Fruit fly (Drosophila melanogaster) whole organism, prepupa: ENCODE data around the gene Psf1.

Experiments
- CG10631 ChIP-seq: fragments of 200-800 bp; sonication (Bioruptor generic); optimal IDR thresholded peaks from 2 replicates; lab custom pipeline; 2016; ENCODE audit warnings: missing biosample characterization, missing genetic modification characterization
- CG10669 ChIP-seq: fragments of 200-800 bp; sonication (Bioruptor generic); optimal IDR thresholded peaks from 3 replicates; lab custom pipeline; 2018; ENCODE audit warnings: missing biosample characterization, mild to moderate bottlenecking, missing genetic modification characterization, moderate library complexity
- CG1621 ChIP-seq: fragments of 200-800 bp; sonication (Bioruptor generic); optimal IDR thresholded peaks from 3 replicates; lab custom pipeline; 2018; ENCODE audit warnings: missing biosample characterization, mild to moderate bottlenecking, missing genetic modification characterization
- CG32006 ChIP-seq: fragments of 200-800 bp; sonication (Bioruptor generic); optimal IDR thresholded peaks from 3 replicates; lab custom pipeline; 2017; ENCODE audit warnings: missing biosample characterization, mild to moderate bottlenecking, missing genetic modification characterization
- CG34406 ChIP-seq: fragments of 200-800 bp; sonication (Bioruptor generic); optimal IDR thresholded peaks from 3 replicates; lab custom pipeline; 2016; ENCODE audit warnings: missing biosample characterization, missing genetic modification characterization
- CG3919 ChIP-seq: fragments of 200-800 bp; sonication (Bioruptor generic); optimal IDR thresholded peaks from 3 replicates; lab custom pipeline; 2016; ENCODE audit warnings: missing biosample characterization, missing genetic modification characterization
- CG4318 ChIP-seq: fragments of 200-800 bp; sonication (Bioruptor generic); optimal IDR thresholded peaks from 3 replicates; lab custom pipeline; 2017; ENCODE audit warnings: missing biosample characterization, mild to moderate bottlenecking, missing genetic modification characterization
- CG6276 ChIP-seq: fragments of 200-800 bp; sonication (Bioruptor generic); optimal IDR thresholded peaks from 2 replicates; lab custom pipeline; 2017; ENCODE audit warnings: missing biosample characterization, mild to moderate bottlenecking, missing genetic modification characterization
- CG6854 ChIP-seq: fragments of 200-800 bp; sonication (Bioruptor generic); optimal IDR thresholded peaks from 2 replicates; lab custom pipeline; 2017; ENCODE audit warnings: missing biosample characterization, mild to moderate bottlenecking, missing genetic modification characterization
- CG8119 ChIP-seq: fragments of 200-800 bp; sonication (Bioruptor generic); IDR thresholded peaks from 3 replicates; pipeline ENCODE4 v1.3.6; 2022; ENCODE audit warnings: missing biosample characterization, missing genetic modification characterization
- CG8632 ChIP-seq: fragments of 200-800 bp; sonication (Bioruptor generic); optimal IDR thresholded peaks from 3 replicates; lab custom pipeline; 2016; ENCODE audit warnings: missing biosample characterization, missing genetic modification characterization
- Eip75B ChIP-seq: fragments of 200-800 bp; sonication (Bioruptor generic); optimal IDR thresholded peaks from 3 replicates; lab custom pipeline; 2016; ENCODE audit warnings: missing biosample characterization, missing genetic modification characterization
- Eip78C ChIP-seq: fragments of 200-800 bp; sonication (Bioruptor generic); peaks from one replicate; lab custom pipeline; 2016; ENCODE audit warnings: missing biosample characterization, missing genetic modification characterization
- Eip93F ChIP-seq: fragments of 200-800 bp; sonication (Bioruptor generic); optimal IDR thresholded peaks from 2 replicates; lab custom pipeline; 2016; ENCODE audit warnings: missing biosample characterization, mild to moderate bottlenecking, missing genetic modification characterization
- Ets21C ChIP-seq: fragments of 200-800 bp; sonication (Bioruptor generic); optimal IDR thresholded peaks from 3 replicates; lab custom pipeline; 2016; ENCODE audit warnings: missing biosample characterization, missing genetic modification characterization
- Gug ChIP-seq: fragments of 200-800 bp; sonication (Bioruptor generic); IDR thresholded peaks from 2 replicates; pipeline ENCODE4 v1.3.6; 2022; ENCODE audit warnings: missing biosample characterization, missing genetic modification characterization
- Hr39 ChIP-seq: fragments of 200-800 bp; sonication (Bioruptor generic); optimal IDR thresholded peaks from 2 replicates; lab custom pipeline; 2016; ENCODE audit warnings: missing biosample characterization, missing genetic modification characterization
- Hr4 ChIP-seq: fragments of 200-800 bp; sonication (Bioruptor generic); optimal IDR thresholded peaks from 3 replicates; lab custom pipeline; 2016; ENCODE audit warnings: missing biosample characterization, missing genetic modification characterization
- Lpt ChIP-seq: fragments of 200-800 bp; sonication (Bioruptor generic); optimal IDR thresholded peaks from 3 replicates; lab custom pipeline; 2016; ENCODE audit warnings: missing biosample characterization, missing genetic modification characterization
- Met ChIP-seq: fragments of 200-800 bp; sonication (Bioruptor generic); optimal IDR thresholded peaks from 3 replicates; lab custom pipeline; 2016; ENCODE audit warnings: missing biosample characterization, missing genetic modification characterization
- OdsH ChIP-seq: fragments of 200-800 bp; sonication (Bioruptor generic); optimal IDR thresholded peaks from 3 replicates; lab custom pipeline; 2016; ENCODE audit warnings: missing biosample characterization, missing genetic modification characterization
- Sox14 ChIP-seq: fragments of 200-800 bp; sonication (Bioruptor generic); optimal IDR thresholded peaks from 3 replicates; lab custom pipeline; 2016; ENCODE audit warnings: missing biosample characterization, missing genetic modification characterization
- cyc ChIP-seq: fragments of 200-800 bp; sonication (Bioruptor generic); optimal IDR thresholded peaks from 3 replicates; lab custom pipeline; 2016; ENCODE audit warnings: missing biosample characterization, missing genetic modification characterization
- dsx ChIP-seq: fragments of 200-800 bp; optimal IDR thresholded peaks from 3 replicates; lab custom pipeline; 2019; ENCODE audit warnings: missing biosample characterization, mild to moderate bottlenecking, missing genetic modification characterization, moderate library complexity; ENCODE audit not compliant: poor library complexity, severe bottlenecking
- fd59A ChIP-seq: fragments of 200-800 bp; sonication (Bioruptor generic); optimal IDR thresholded peaks from 2 replicates; lab custom pipeline; 2017; ENCODE audit warnings: missing biosample characterization, mild to moderate bottlenecking, missing genetic modification characterization, missing genetic modification reagents
- fkh ChIP-seq: fragments of 200-800 bp; sonication (Bioruptor generic); optimal IDR thresholded peaks from 3 replicates; lab custom pipeline; 2017; ENCODE audit warnings: missing biosample characterization, mild to moderate bottlenecking, missing genetic modification characterization, moderate library complexity
- lz ChIP-seq: fragments of 200-800 bp; sonication (Bioruptor generic); optimal IDR thresholded peaks from 3 replicates; lab custom pipeline; 2016; ENCODE audit warnings: missing biosample characterization, missing genetic modification characterization
- pdm3 ChIP-seq: fragments of 200-800 bp; sonication (Bioruptor generic); optimal IDR thresholded peaks from 3 replicates; lab custom pipeline; 2016; ENCODE audit warnings: missing biosample characterization, missing genetic modification characterization
- salr ChIP-seq, 2 experiments: fragments of 200-800 bp; sonication (Bioruptor generic); optimal IDR thresholded peaks; 3 replicates each; lab custom pipeline; 2016 to 2018; ENCODE audit warnings: missing biosample characterization in 2 of 2, missing genetic modification characterization in 2 of 2, mild to moderate bottlenecking in 1 of 2
- spab ChIP-seq: fragments of 200-800 bp; sonication (Bioruptor generic); optimal IDR thresholded peaks from 2 replicates; lab custom pipeline; 2017; ENCODE audit warnings: missing biosample characterization, mild to moderate bottlenecking, missing genetic modification characterization, missing genetic modification reagents
- ss ChIP-seq, 2 experiments: fragments of 200-800 bp; sonication (Bioruptor generic); optimal IDR thresholded peaks; 2 replicates in 1 of 2; 3 replicates in 1 of 2; lab custom pipeline; 2017 to 2018; ENCODE audit warnings: mild to moderate bottlenecking in 2 of 2, missing biosample characterization in 2 of 2, missing genetic modification characterization in 2 of 2, moderate library complexity in 1 of 2
- svp ChIP-seq: fragments of 200-800 bp; sonication (Bioruptor generic); peaks from one replicate; lab custom pipeline; 2016; ENCODE audit warnings: missing biosample characterization, missing genetic modification characterization
- topi ChIP-seq: fragments of 200-800 bp; sonication (Bioruptor generic); optimal IDR thresholded peaks from 3 replicates; lab custom pipeline; 2016; ENCODE audit warnings: missing biosample characterization, missing genetic modification characterization
- vri ChIP-seq: fragments of 200-800 bp; sonication (Bioruptor generic); optimal IDR thresholded peaks from 3 replicates; lab custom pipeline; 2016; ENCODE audit warnings: missing biosample characterization, mild to moderate bottlenecking, missing genetic modification characterization

Psf1 gene

DNA sequence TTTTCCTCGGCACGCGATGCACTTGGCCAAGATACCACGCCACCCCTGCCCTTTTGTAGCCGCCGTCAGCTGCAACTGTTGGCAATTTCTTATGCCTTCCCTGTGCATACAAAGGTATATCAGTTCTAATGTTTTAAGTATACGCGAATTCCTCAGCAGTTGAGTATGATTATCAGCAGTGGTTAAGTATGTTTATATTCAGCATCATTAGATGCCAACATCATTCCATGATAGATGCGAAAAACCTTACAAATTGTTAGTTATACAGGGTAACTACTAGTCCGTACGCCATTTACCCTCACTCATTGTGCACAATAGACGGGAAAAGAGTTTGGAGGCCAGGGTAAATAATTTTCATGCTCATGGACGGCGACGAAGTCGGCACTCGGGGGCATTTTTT is 32.2 kb upstream of the Psf1 start (continued):
- TF ChIP-seq CG3919 (GFP tag; lab: Kevin White, UChicago), result no peak
- TF ChIP-seq vri, result no peak
- TF ChIP-seq ss (GFP tag; optimal IDR thresholded peaks at IDR 0.05; lab: Kevin White, UChicago), result peak; percentile 3 to 15

DNA sequence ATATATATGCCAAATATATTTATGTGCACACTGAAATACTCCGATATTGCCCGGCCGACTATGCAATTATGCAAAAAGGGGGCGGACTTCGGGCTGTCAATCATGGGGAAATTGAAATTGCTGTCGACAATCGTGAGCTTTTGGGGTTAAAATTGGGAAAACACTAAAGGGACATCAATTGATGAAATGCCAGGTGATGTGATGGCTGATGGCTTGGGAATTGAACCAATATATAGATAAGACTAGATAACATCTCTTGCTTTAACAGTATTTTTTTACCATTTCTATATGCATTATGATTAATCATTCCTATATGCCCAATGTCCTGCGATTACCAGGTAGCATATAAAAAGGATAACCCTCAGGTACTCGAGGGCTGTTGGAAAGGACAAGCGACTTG is 30.5 kb upstream of the Psf1 start:
- TF ChIP-seq pdm3 (no peak), svp (GFP tag; lab: Kevin White, UChicago) (peak; percentile 68), Eip78C (GFP tag; lab: Kevin White, UChicago) (peak; percentile 57)

DNA sequence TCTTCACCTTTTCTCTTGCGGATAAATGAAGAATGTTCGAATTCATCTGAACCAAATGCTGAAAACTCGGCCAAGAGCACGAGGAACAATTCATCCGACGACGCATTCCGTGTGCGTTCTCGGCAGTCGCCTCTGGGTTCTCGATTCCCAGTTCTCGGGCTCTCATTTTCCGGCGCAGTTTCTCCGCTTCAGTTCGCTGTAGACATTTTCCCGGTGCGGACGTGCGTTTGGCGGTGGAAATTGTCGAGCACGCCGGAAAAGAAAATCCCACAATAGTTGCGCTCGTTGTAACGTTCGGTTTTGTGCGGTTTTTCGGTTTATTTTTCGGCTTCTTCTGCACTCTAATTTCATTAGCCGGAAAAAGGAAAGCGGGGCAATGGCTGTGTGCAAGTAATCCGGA is 28.3 kb upstream of the Psf1 start, which contains the start of gene CG32333:
TSS of gene CG32333 (plus strand) at position 190 of the 400 bp plus-strand sequence.
- TF ChIP-seq CG4318 (GFP tag; lab: Kevin White, UChicago) (no peak), cyc (GFP tag; lab: Kevin White, UChicago) (no peak), CG32006 (GFP tag; lab: Kevin White, UChicago) (no peak), CG6854 (GFP tag; lab: Kevin White, UChicago) (no peak), Sox14 (GFP tag; lab: Kevin White, UChicago) (no peak), salr (GFP tag; optimal IDR thresholded peaks at IDR 0.05; lab: Kevin White, UChicago) (no peak), CG34406 (no peak), CG10631 (GFP tag; lab: Kevin White, UChicago) (no peak), Gug (GFP tag; lab: Robert Waterston, UW) (no peak), ss (GFP tag; optimal IDR thresholded peaks at IDR 0.05; lab: Kevin White, UChicago) (no peak), CG6276 (GFP tag; lab: Kevin White, UChicago) (no peak)

DNA sequence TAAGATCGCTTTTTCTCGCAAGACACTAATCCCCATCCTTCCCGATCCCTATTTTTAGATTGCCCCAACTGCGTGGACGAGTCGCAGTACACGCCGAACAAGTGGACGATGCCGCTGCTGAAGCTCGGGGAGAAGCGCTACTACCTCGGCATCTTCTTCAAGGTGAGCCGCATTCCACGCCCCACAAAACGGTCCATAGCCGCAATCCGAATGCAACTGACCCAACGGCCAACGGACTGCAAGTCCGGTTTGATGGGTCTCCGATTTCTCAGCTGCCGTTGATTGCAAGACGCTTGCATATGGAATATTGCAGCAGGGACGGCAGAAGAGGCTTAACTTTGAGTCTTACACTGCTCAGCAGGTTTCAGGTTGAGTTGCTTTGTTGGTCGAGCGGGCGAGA is 21.5 kb upstream of the Psf1 start:
- TF ChIP-seq Ets21C (GFP tag; lab: Kevin White, UChicago) (no peak), Lpt (GFP tag; lab: Kevin White, UChicago) (no peak), topi (no peak), fkh (GFP tag; lab: Kevin White, UChicago) (no peak), cyc (GFP tag; lab: Kevin White, UChicago) (no peak), CG32006 (GFP tag; lab: Kevin White, UChicago) (peak; percentile 1), CG10631 (GFP tag; lab: Kevin White, UChicago) (no peak), CG34406 (no peak), Eip75B (peak; percentile 72), CG10669 (GFP tag; lab: Kevin White, UChicago) (no peak), svp (GFP tag; lab: Kevin White, UChicago) (peak; percentile 13), Hr4 (GFP tag; lab: Kevin White, UChicago) (no peak), pdm3 (no peak), OdsH (GFP tag; lab: Kevin White, UChicago) (no peak), fd59A (GFP tag; lab: Kevin White, UChicago) (no peak), Eip93F (GFP tag; lab: Kevin White, UChicago) (no peak), Eip78C (GFP tag; lab: Kevin White, UChicago) (peak; percentile 25), dsx (GFP tag; lab: Kevin White, UChicago) (peak; percentile 18), CG8119 (no peak), lz (GFP tag; lab: Kevin White, UChicago) (no peak), ss (GFP tag; optimal IDR thresholded peaks at IDR 0.05; lab: Kevin White, UChicago) (no peak), Sox14 (GFP tag; lab: Kevin White, UChicago) (no peak), CG1621 (tag; lab: Kevin White, UChicago) (peak; percentile 74), spab (GFP tag; lab: Kevin White, UChicago) (no peak), Met (GFP tag; lab: Kevin White, UChicago) (no peak), Hr39 (GFP tag; lab: Kevin White, UChicago) (no peak), CG6854 (GFP tag; lab: Kevin White, UChicago) (no peak), CG8632 (GFP tag; lab: Kevin White, UChicago) (no peak)
